Worm (Caenorhabditis elegans): ENCODE measurements around the gene srz-58.

The srz-58 gene

ce11 chrV:17322397-17322909 is 4.5 kb downstream of the srz-58 start, which contains the start of gene F31E9.3:
TSS of gene F31E9.3 (plus strand) at chrV:17322590.
- TF ChIP-seq nhr-84 (tag; optimal IDR thresholded peaks at IDR 0.05) (no peak), hlh-17 (GFP tag; optimal IDR thresholded peaks at IDR 0.05; ENCODE audit: borderline replicate concordance) (no peak), snpc-4 (tag; optimal IDR thresholded peaks at IDR 0.05) (no peak), ztf-11 (tag; optimal IDR thresholded peaks at IDR 0.05) (no peak), ceh-88 (GFP tag; IDR thresholded peaks at IDR 0.05) (no peak), ztf-4 (tag; optimal IDR thresholded peaks at IDR 0.05) (no peak), nhr-28 (tag; optimal IDR thresholded peaks at IDR 0.05) (no peak), lin-14 (GFP tag; optimal IDR thresholded peaks at IDR 0.05) (no peak), unc-62 (GFP tag; optimal IDR thresholded peaks at IDR 0.05) (no peak), nhr-47 (tag; optimal IDR thresholded peaks at IDR 0.05) (no peak), elt-2 (tag; optimal IDR thresholded peaks at IDR 0.05) (peak; percentile 2), fkh-4 (tag; optimal IDR thresholded peaks at IDR 0.05; ENCODE audit: borderline replicate concordance) (no peak), nhr-90 (tag; optimal IDR thresholded peaks at IDR 0.05; ENCODE audit: poor library complexity) (no peak), rnt-1 (tag; optimal IDR thresholded peaks at IDR 0.05) (no peak), irx-1 (tag; optimal IDR thresholded peaks at IDR 0.05) (no peak), efl-1 (optimal IDR thresholded peaks at IDR 0.05) (no peak), efl-1 (GFP tag; optimal IDR thresholded peaks at IDR 0.05 in 1 of 2) (peak in 1 of 2 experiments; percentile 55)

- TF ChIP-seq ces-1 (GFP tag; optimal IDR thresholded peaks at IDR 0.05) (no peak), ceh-8 (GFP tag; optimal IDR thresholded peaks at IDR 0.05) (peak; percentile 47)
These were observed 5.9 kb downstream of the srz-58 start for ce11 chrV:17323876-17324275.

- no peak for TF ChIP-seq egl-27 (tag; optimal IDR thresholded peaks at IDR 0.05)
- TF ChIP-seq isw-1 (GFP tag; IDR thresholded peaks at IDR 0.05), result no peak
- no peak for TF ChIP-seq C16A3.4 (tag; optimal IDR thresholded peaks at IDR 0.05)
- no peak for TF ChIP-seq nhr-11 (tag; optimal IDR thresholded peaks at IDR 0.05)
- no peak for TF ChIP-seq fkh-10 (GFP tag; optimal IDR thresholded peaks at IDR 0.05)
- no peak for TF ChIP-seq nhr-71 (tag; optimal IDR thresholded peaks at IDR 0.05)
- TF ChIP-seq zip-4 (GFP tag; optimal IDR thresholded peaks at IDR 0.05), result no peak
These were observed 9.9 kb downstream of the srz-58 start, which contains the start of gene sdz-16 for ce11 chrV:17327867-17328266. TSS of gene sdz-16 (minus strand) at chrV:17327967.

ce11 chrV:17328497-17328896 is 10.6 kb downstream of the srz-58 start, which contains the start of gene srg-44:
TSS of gene srg-44 (plus strand) at chrV:17328797.
- TF ChIP-seq hpl-2 (GFP tag; optimal IDR thresholded peaks at IDR 0.05), result no peak
- TF ChIP-seq dsc-1 (tag; optimal IDR thresholded peaks at IDR 0.05), result no peak
- no peak for TF ChIP-seq tlp-1 (tag; optimal IDR thresholded peaks at IDR 0.05)
- no peak for TF ChIP-seq F16B12.6 (tag; optimal IDR thresholded peaks at IDR 0.05)
- TF ChIP-seq fkh-4 (tag; optimal IDR thresholded peaks at IDR 0.05; ENCODE audit: borderline replicate concordance), result no peak
- no peak for TF ChIP-seq xbp-1 (tag; optimal IDR thresholded peaks at IDR 0.05)
- TF ChIP-seq alr-1 (tag; optimal IDR thresholded peaks at IDR 0.05; ENCODE audit: borderline replicate concordance), result no peak
- no peak for TF ChIP-seq nhr-77 (tag; optimal IDR thresholded peaks at IDR 0.05)
- TF ChIP-seq blmp-1 (tag; optimal IDR thresholded peaks at IDR 0.05), result no peak
- no peak for TF ChIP-seq efl-1 (optimal IDR thresholded peaks at IDR 0.05)
- no peak for TF ChIP-seq efl-1 (GFP tag; optimal IDR thresholded peaks at IDR 0.05 in 1 of 2)
- TF ChIP-seq lsy-2 (tag; optimal IDR thresholded peaks at IDR 0.05), result no peak
- TF ChIP-seq mdl-1 (tag; optimal IDR thresholded peaks at IDR 0.05), result no peak
- no peak for TF ChIP-seq swsn-7 (tag; optimal IDR thresholded peaks at IDR 0.05)
